In genomic region chrV:5433020-5433419, ce11 we compare ENCODE assay signal across 5 worm cellular contexts.
TF ChIP-seq lines count a peak whose summit lies in the region.

Gene acl-6 (plus strand): TSS chrV:5433386.

TF ChIP-seq in whole organism, L1 larva, 84 proteins besides CTCF, POLR2A, EP300 and RAD21 (continued from another document):
- TF ChIP-seq fos-1 (tag; optimal IDR thresholded peaks at IDR 0.05; lab: Kevin White, UChicago) (peak; percentile 15), dpl-1 (GFP tag; optimal IDR thresholded peaks at IDR 0.05; lab: Kevin White, UChicago) (peak; percentile 85 to 91 (median 91)), ceh-82 (tag; optimal IDR thresholded peaks at IDR 0.05; lab: Kevin White, UChicago) (peak in 1 of 3 experiments; percentile 36), nhr-85 (tag; lab: Kevin White, UChicago) (peak; percentile 61), nhr-90 (tag; optimal IDR thresholded peaks at IDR 0.05; lab: Kevin White, UChicago; ENCODE audit: poor library complexity) (peak; percentile 64), pag-3 (tag; optimal IDR thresholded peaks at IDR 0.05; lab: Kevin White, UChicago; ENCODE audit: borderline replicate concordance, insufficient read depth) (no peak), mdl-1 (tag; optimal IDR thresholded peaks at IDR 0.05; lab: Kevin White, UChicago) (peak in 1 of 2 experiments; percentile 33), nhr-20 (tag; optimal IDR thresholded peaks at IDR 0.05; lab: Kevin White, UChicago) (peak; percentile 80), nhr-71 (tag; optimal IDR thresholded peaks at IDR 0.05; lab: Kevin White, UChicago) (peak; percentile 59), lin-13 (GFP tag; optimal IDR thresholded peaks at IDR 0.05; lab: Kevin White, UChicago) (peak; percentile 25), nhr-77 (tag; optimal IDR thresholded peaks at IDR 0.05; lab: Kevin White, UChicago) (no peak), C16A3.4 (tag; optimal IDR thresholded peaks at IDR 0.05; lab: Kevin White, UChicago) (peak; percentile 72), vab-15 (tag; optimal IDR thresholded peaks at IDR 0.05; lab: Kevin White, UChicago) (no peak), blmp-1 (tag; optimal IDR thresholded peaks at IDR 0.05; lab: Kevin White, UChicago) (peak; percentile 89), elt-3 (tag; optimal IDR thresholded peaks at IDR 0.05; lab: Kevin White, UChicago) (peak in 4 of 6 experiments; percentile 39 to 79 (median 68)), ceh-90 (tag; optimal IDR thresholded peaks at IDR 0.05; lab: Kevin White, UChicago) (no peak), efl-1 (optimal IDR thresholded peaks at IDR 0.05; lab: Kevin White, UChicago) (peak; percentile 48 to 90), efl-1 (GFP tag; optimal IDR thresholded peaks at IDR 0.05 in 1 of 2; lab: Kevin White, UChicago) (peak; percentile 89 to 99), lin-14 (GFP tag; optimal IDR thresholded peaks at IDR 0.05; lab: Kevin White, UChicago) (peak; percentile 59), lsy-2 (tag; optimal IDR thresholded peaks at IDR 0.05; lab: Kevin White, UChicago) (peak; percentile 44 to 76), swsn-7 (tag; optimal IDR thresholded peaks at IDR 0.05; lab: Kevin White, UChicago) (peak; percentile 11), mep-1 (tag; optimal IDR thresholded peaks at IDR 0.05; lab: Kevin White, UChicago) (peak; percentile 44), nhr-47 (tag; optimal IDR thresholded peaks at IDR 0.05; lab: Kevin White, UChicago) (peak; percentile 37), pqm-1 (tag; optimal IDR thresholded peaks at IDR 0.05; lab: Kevin White, UChicago) (peak; percentile 78)

TF ChIP-seq in whole organism, L2 larva, 48 proteins besides CTCF, POLR2A, EP300 and RAD21 (continued from another document):
- TF ChIP-seq elt-3 (tag; optimal IDR thresholded peaks at IDR 0.05; lab: Kevin White, UChicago) (no peak), gmeb-1 (tag; optimal IDR thresholded peaks at IDR 0.05; lab: Kevin White, UChicago) (peak; percentile 91), fos-1 (tag; optimal IDR thresholded peaks at IDR 0.05; lab: Kevin White, UChicago) (peak; percentile 94), nhr-10 (tag; optimal IDR thresholded peaks at IDR 0.05; lab: Kevin White, UChicago) (no peak), sma-9 (GFP tag; optimal IDR thresholded peaks at IDR 0.05; lab: Kevin White, UChicago) (peak; percentile 80), sma-9 (tag; optimal IDR thresholded peaks at IDR 0.05; lab: Kevin White, UChicago) (no peak), lsy-2 (tag; optimal IDR thresholded peaks at IDR 0.05; lab: Kevin White, UChicago) (peak in 1 of 2 experiments; percentile 70), skn-1 (tag; optimal IDR thresholded peaks at IDR 0.05; lab: Kevin White, UChicago) (peak; percentile 64), ceh-82 (tag; optimal IDR thresholded peaks at IDR 0.05; lab: Kevin White, UChicago) (no peak), nhr-21 (tag; optimal IDR thresholded peaks at IDR 0.05; lab: Kevin White, UChicago) (no peak), peb-1 (tag; optimal IDR thresholded peaks at IDR 0.05; lab: Kevin White, UChicago) (no peak), sma-3 (GFP tag; optimal IDR thresholded peaks at IDR 0.05; lab: Kevin White, UChicago) (peak; percentile 54)

TF ChIP-seq in whole organism, L3 larva, 47 proteins besides CTCF, POLR2A, EP300 and RAD21 (continued from another document):
- TF ChIP-seq mml-1 (tag; optimal IDR thresholded peaks at IDR 0.05; lab: Kevin White, UChicago) (no peak), hmg-11 (tag; optimal IDR thresholded peaks at IDR 0.05; lab: Kevin White, UChicago) (no peak), elt-1 (tag; optimal IDR thresholded peaks at IDR 0.05; lab: Kevin White, UChicago) (no peak), ceh-16 (tag; optimal IDR thresholded peaks at IDR 0.05; lab: Kevin White, UChicago) (no peak), zag-1 (tag; optimal IDR thresholded peaks at IDR 0.05; lab: Kevin White, UChicago) (no peak), R02D3.7 (tag; optimal IDR thresholded peaks at IDR 0.05; lab: Kevin White, UChicago) (no peak), egl-5 (tag; optimal IDR thresholded peaks at IDR 0.05; lab: Kevin White, UChicago) (no peak), lin-15B (tag; optimal IDR thresholded peaks at IDR 0.05; lab: Kevin White, UChicago) (peak; percentile 61), lin-39 (tag; optimal IDR thresholded peaks at IDR 0.05; lab: Kevin White, UChicago) (no peak), nhr-12 (tag; optimal IDR thresholded peaks at IDR 0.05; lab: Kevin White, UChicago) (no peak), eor-1 (tag; optimal IDR thresholded peaks at IDR 0.05; lab: Kevin White, UChicago) (no peak), nhr-76 (tag; optimal IDR thresholded peaks at IDR 0.05; lab: Kevin White, UChicago) (no peak), nhr-43 (tag; optimal IDR thresholded peaks at IDR 0.05; lab: Kevin White, UChicago; ENCODE audit: poor library complexity, severe bottlenecking) (no peak), ama-1 (optimal IDR thresholded peaks at IDR 0.05; lab: Kevin White, UChicago) (no peak), unc-62 (GFP tag; optimal IDR thresholded peaks at IDR 0.05; lab: Kevin White, UChicago) (no peak), nhr-28 (tag; optimal IDR thresholded peaks at IDR 0.05; lab: Kevin White, UChicago) (no peak), nhr-25 (tag; optimal IDR thresholded peaks at IDR 0.05; lab: Kevin White, UChicago) (no peak), unc-39 (tag; optimal IDR thresholded peaks at IDR 0.05; lab: Kevin White, UChicago) (no peak), nhr-11 (tag; optimal IDR thresholded peaks at IDR 0.05; lab: Kevin White, UChicago) (no peak), skn-1 (tag; optimal IDR thresholded peaks at IDR 0.05; lab: Kevin White, UChicago) (peak; percentile 64), ztf-11 (tag; optimal IDR thresholded peaks at IDR 0.05; lab: Kevin White, UChicago) (no peak), aly-2 (tag; optimal IDR thresholded peaks at IDR 0.05; lab: Kevin White, UChicago) (no peak), ceh-82 (tag; optimal IDR thresholded peaks at IDR 0.05; lab: Kevin White, UChicago) (no peak), elt-3 (tag; optimal IDR thresholded peaks at IDR 0.05; lab: Kevin White, UChicago) (peak in 1 of 3 experiments; percentile 24), fkh-10 (GFP tag; optimal IDR thresholded peaks at IDR 0.05; lab: Kevin White, UChicago) (no peak), tbx-2 (tag; optimal IDR thresholded peaks at IDR 0.05; lab: Kevin White, UChicago) (no peak), fos-1 (tag; optimal IDR thresholded peaks at IDR 0.05; lab: Kevin White, UChicago) (no peak), pqm-1 (tag; optimal IDR thresholded peaks at IDR 0.05; lab: Kevin White, UChicago) (peak; percentile 99), ZK546.5 (tag; optimal IDR thresholded peaks at IDR 0.05; lab: Kevin White, UChicago) (no peak), mdl-1 (tag; optimal IDR thresholded peaks at IDR 0.05; lab: Kevin White, UChicago) (no peak)
TF ChIP-seq in whole organism, L3 larva: peak in this region for 10.

TF ChIP-seq in whole organism, L4 larva, 104 proteins besides CTCF, POLR2A, EP300 and RAD21 (continued from another document and continues in another):
- TF ChIP-seq hmg-1.1 (GFP tag; IDR thresholded peaks at IDR 0.05; lab: Robert Waterston, UW), result 0 out of 2 replicates have a peak, but pooled peaks have one; percentile 37
- TF ChIP-seq lin-29 (GFP tag; IDR thresholded peaks at IDR 0.05; lab: Robert Waterston, UW), result no peak
- no peak for TF ChIP-seq daf-12 (tag; optimal IDR thresholded peaks at IDR 0.05; lab: Kevin White, UChicago)
- no peak for TF ChIP-seq dmd-9 (GFP tag; IDR thresholded peaks at IDR 0.05; lab: Robert Waterston, UW)
- no peak for TF ChIP-seq arid-1 (GFP tag; conservative IDR thresholded peaks at IDR 0.05; lab: Robert Waterston, UW)
- TF ChIP-seq ceh-44 (GFP tag; IDR thresholded peaks at IDR 0.05; lab: Robert Waterston, UW), result no peak
- no peak for TF ChIP-seq ZK337.2 (GFP tag; IDR thresholded peaks at IDR 0.05; lab: Robert Waterston, UW)
- TF ChIP-seq cey-2 (tag; optimal IDR thresholded peaks at IDR 0.05; lab: Kevin White, UChicago; ENCODE audit: borderline replicate concordance, insufficient read depth), result no peak
- no peak for TF ChIP-seq spr-1 (tag; optimal IDR thresholded peaks at IDR 0.05; lab: Kevin White, UChicago)
- TF ChIP-seq tra-1 (GFP tag; IDR thresholded peaks at IDR 0.05; lab: Robert Waterston, UW), result peak; percentile 71; the same call in 1 of the 2 replicates
- TF ChIP-seq lin-13 (GFP tag; optimal IDR thresholded peaks at IDR 0.05; lab: Kevin White, UChicago), result peak; percentile 59
- TF ChIP-seq vab-7 (GFP tag; IDR thresholded peaks at IDR 0.05; lab: Robert Waterston, UW), result no peak
- no peak for TF ChIP-seq unc-130 (GFP tag; optimal IDR thresholded peaks at IDR 0.05; lab: Kevin White, UChicago)
- no peak for TF ChIP-seq egl-27 (tag; optimal IDR thresholded peaks at IDR 0.05; lab: Kevin White, UChicago)
- no peak for TF ChIP-seq lin-15B (tag; optimal IDR thresholded peaks at IDR 0.05; lab: Kevin White, UChicago)
- no peak for TF ChIP-seq pha-4 (GFP tag; IDR thresholded peaks at IDR 0.05; lab: Robert Waterston, UW)
- peak; percentile 14 for TF ChIP-seq pha-4 (tag; optimal IDR thresholded peaks at IDR 0.05; lab: Kevin White, UChicago)
- TF ChIP-seq mdt-29 (GFP tag; IDR thresholded peaks at IDR 0.05; lab: Robert Waterston, UW), result no peak
- TF ChIP-seq aly-2 (tag; optimal IDR thresholded peaks at IDR 0.05; lab: Kevin White, UChicago), result no peak
- TF ChIP-seq F26F4.8 (GFP tag; conservative IDR thresholded peaks at IDR 0.05; lab: Robert Waterston, UW), result no peak
- TF ChIP-seq daf-8 (GFP tag; IDR thresholded peaks at IDR 0.05; lab: Robert Waterston, UW), result no peak
- TF ChIP-seq madf-5 (GFP tag; IDR thresholded peaks at IDR 0.05; lab: Robert Waterston, UW), result no peak
- no peak for TF ChIP-seq F10B5.3 (tag; optimal IDR thresholded peaks at IDR 0.05; lab: Kevin White, UChicago)
- no peak for TF ChIP-seq ceh-32 (tag; optimal IDR thresholded peaks at IDR 0.05; lab: Kevin White, UChicago; ENCODE audit: poor library complexity)
- no peak for TF ChIP-seq ztf-7 (tag; optimal IDR thresholded peaks at IDR 0.05; lab: Kevin White, UChicago)
- TF ChIP-seq T26A8.4 (GFP tag; IDR thresholded peaks at IDR 0.05; lab: Robert Waterston, UW), result no peak
- TF ChIP-seq set-16 (GFP tag; IDR thresholded peaks at IDR 0.05; lab: Robert Waterston, UW), result no peak
- no peak for TF ChIP-seq gei-8 (GFP tag; optimal IDR thresholded peaks at IDR 0.05; lab: Kevin White, UChicago)
- TF ChIP-seq rbr-2 (tag; optimal IDR thresholded peaks at IDR 0.05; lab: Kevin White, UChicago), result peak; percentile 10
- TF ChIP-seq lsy-2 (tag; optimal IDR thresholded peaks at IDR 0.05; lab: Kevin White, UChicago), result peak in 1 of 2 experiments; percentile 85
- TF ChIP-seq nhr-76 (tag; optimal IDR thresholded peaks at IDR 0.05; lab: Kevin White, UChicago), result no peak
- no peak for TF ChIP-seq F37D6.2 (tag; optimal IDR thresholded peaks at IDR 0.05; lab: Kevin White, UChicago)
- TF ChIP-seq lin-38 (GFP tag; IDR thresholded peaks at IDR 0.05; lab: Robert Waterston, UW), result peak; percentile 97
- TF ChIP-seq zip-2 (tag; optimal IDR thresholded peaks at IDR 0.05; lab: Kevin White, UChicago), result no peak
- peak; percentile 90 for TF ChIP-seq dpl-1 (GFP tag; optimal IDR thresholded peaks at IDR 0.05; lab: Kevin White, UChicago)
- TF ChIP-seq duxl-1 (tag; optimal IDR thresholded peaks at IDR 0.05; lab: Kevin White, UChicago; ENCODE audit: poor library complexity), result no peak
- no peak for TF ChIP-seq madf-9 (GFP tag; conservative IDR thresholded peaks at IDR 0.05; lab: Robert Waterston, UW)
- peak; percentile 34 for TF ChIP-seq nhr-102 (tag; optimal IDR thresholded peaks at IDR 0.05; lab: Kevin White, UChicago)
- no peak for TF ChIP-seq nhr-42 (GFP tag; IDR thresholded peaks at IDR 0.05; lab: Robert Waterston, UW)

TF ChIP-seq in whole organism, young adult, 124 proteins besides CTCF, POLR2A, EP300 and RAD21 (continued from another document and continues in another):
- TF ChIP-seq lsy-27 (tag; optimal IDR thresholded peaks at IDR 0.05; lab: Kevin White, UChicago; ENCODE audit: borderline replicate concordance, insufficient read depth), result no peak
- no peak for TF ChIP-seq T26A5.8 (tag; optimal IDR thresholded peaks at IDR 0.05; lab: Kevin White, UChicago)
- TF ChIP-seq F49E8.2 (tag; optimal IDR thresholded peaks at IDR 0.05; lab: Kevin White, UChicago; ENCODE audit: insufficient read depth), result no peak
- TF ChIP-seq F33H1.4 (GFP tag; IDR thresholded peaks at IDR 0.05; lab: Robert Waterston, UW), result no peak
- no peak for TF ChIP-seq ztf-26 (tag; optimal IDR thresholded peaks at IDR 0.05; lab: Kevin White, UChicago)
- TF ChIP-seq ztf-18 (tag; optimal IDR thresholded peaks at IDR 0.05; lab: Kevin White, UChicago), result peak; percentile 30
- TF ChIP-seq lin-35 (GFP tag; optimal IDR thresholded peaks at IDR 0.05; lab: Kevin White, UChicago), result peak in 1 of 3 experiments; percentile 73
- peak; percentile 52 for TF ChIP-seq lin-40 (tag; optimal IDR thresholded peaks at IDR 0.05; lab: Kevin White, UChicago)
- TF ChIP-seq lir-1 (GFP tag; conservative IDR thresholded peaks at IDR 0.05; lab: Robert Waterston, UW), result no peak
- no peak for TF ChIP-seq egl-44 (GFP tag; IDR thresholded peaks at IDR 0.05; lab: Robert Waterston, UW)
- no peak for TF ChIP-seq bed-1 (GFP tag; IDR thresholded peaks at IDR 0.05; lab: Robert Waterston, UW)
- TF ChIP-seq ama-1 (optimal IDR thresholded peaks at IDR 0.05; lab: Kevin White, UChicago), result no peak
- TF ChIP-seq ama-1 (GFP tag; optimal IDR thresholded peaks at IDR 0.05; lab: Kevin White, UChicago), result no peak
- TF ChIP-seq rec-8 (tag; optimal IDR thresholded peaks at IDR 0.05; lab: Kevin White, UChicago), result no peak
- no peak for TF ChIP-seq nhr-120 (GFP tag; IDR thresholded peaks at IDR 0.05; lab: Robert Waterston, UW)
- no peak for TF ChIP-seq ceh-40 (GFP tag; IDR thresholded peaks at IDR 0.05; lab: Robert Waterston, UW)
- no peak for TF ChIP-seq unc-130 (GFP tag; optimal IDR thresholded peaks at IDR 0.05; lab: Kevin White, UChicago)
- no peak for TF ChIP-seq C06A6.2 (GFP tag; conservative IDR thresholded peaks at IDR 0.05; lab: Robert Waterston, UW)
- peak; percentile 1 for TF ChIP-seq nhr-90 (tag; optimal IDR thresholded peaks at IDR 0.05; lab: Kevin White, UChicago)
- no peak for TF ChIP-seq ceh-91 (GFP tag; IDR thresholded peaks at IDR 0.05; lab: Robert Waterston, UW)
- no peak for TF ChIP-seq die-1 (tag; optimal IDR thresholded peaks at IDR 0.05; lab: Kevin White, UChicago)
- TF ChIP-seq hmg-1.2 (GFP tag; IDR thresholded peaks at IDR 0.05; lab: Robert Waterston, UW), result peak; percentile 27; the same call in 1 of the 2 replicates
- no peak for TF ChIP-seq C17E4.6 (GFP tag; IDR thresholded peaks at IDR 0.05; lab: Robert Waterston, UW)
- no peak for TF ChIP-seq snpc-1.1 (tag; optimal IDR thresholded peaks at IDR 0.05; lab: Kevin White, UChicago; ENCODE audit: insufficient read depth)
- no peak for TF ChIP-seq ztf-25 (GFP tag; IDR thresholded peaks at IDR 0.05; lab: Robert Waterston, UW)
- TF ChIP-seq fkh-3 (tag; optimal IDR thresholded peaks at IDR 0.05; lab: Kevin White, UChicago), result no peak
- TF ChIP-seq K11D2.4 (GFP tag; IDR thresholded peaks at IDR 0.05; lab: Robert Waterston, UW), result no peak; the same call in 1 of the 2 replicates
- no peak for TF ChIP-seq let-526 (GFP tag; IDR thresholded peaks at IDR 0.05; lab: Robert Waterston, UW)
- no peak for TF ChIP-seq nfya-2 (GFP tag; IDR thresholded peaks at IDR 0.05; lab: Robert Waterston, UW)
- TF ChIP-seq nfyb-1 (GFP tag; IDR thresholded peaks at IDR 0.05; lab: Robert Waterston, UW), result no peak
- TF ChIP-seq ets-4 (GFP tag; optimal IDR thresholded peaks at IDR 0.05; lab: Kevin White, UChicago), result peak; percentile 72
- no peak for TF ChIP-seq chd-7 (tag; optimal IDR thresholded peaks at IDR 0.05; lab: Kevin White, UChicago)
- TF ChIP-seq tlf-1 (GFP tag; optimal IDR thresholded peaks at IDR 0.05; lab: Kevin White, UChicago), result no peak
- TF ChIP-seq ekl-4 (GFP tag; IDR thresholded peaks at IDR 0.05; lab: Robert Waterston, UW), result no peak
- TF ChIP-seq tbp1 (GFP tag; optimal IDR thresholded peaks at IDR 0.05; lab: Kevin White, UChicago), result peak; percentile 38
- peak in 1 of 2 experiments; percentile 16 for TF ChIP-seq let-607 (tag; optimal IDR thresholded peaks at IDR 0.05; lab: Kevin White, UChicago)
- TF ChIP-seq madf-6 (GFP tag; IDR thresholded peaks at IDR 0.05; lab: Robert Waterston, UW), result no peak
- TF ChIP-seq hmg-20 (GFP tag; IDR thresholded peaks at IDR 0.05; lab: Robert Waterston, UW), result no peak
- no peak for TF ChIP-seq repo-1 (tag; optimal IDR thresholded peaks at IDR 0.05; lab: Kevin White, UChicago)
- no peak for TF ChIP-seq ceh-100 (GFP tag; IDR thresholded peaks at IDR 0.05; lab: Robert Waterston, UW)
- TF ChIP-seq lin-54 (GFP tag; optimal IDR thresholded peaks at IDR 0.05; lab: Kevin White, UChicago), result peak; percentile 86
- TF ChIP-seq madf-3 (GFP tag; IDR thresholded peaks at IDR 0.05; lab: Robert Waterston, UW), result no peak
- peak; percentile 98 for TF ChIP-seq nhr-80 (tag; optimal IDR thresholded peaks at IDR 0.05; lab: Kevin White, UChicago)
- TF ChIP-seq mes-4 (tag; optimal IDR thresholded peaks at IDR 0.05; lab: Kevin White, UChicago), result no peak
